Fruit fly (Drosophila melanogaster) whole organism, embryonic: ENCODE results near the gene hd.

ENCODE experiments used
- Atf3 ChIP-seq: fragments of 200-800 bp; sonication (Bioruptor generic); optimal IDR thresholded peaks from 3 replicates; lab custom pipeline; 2016; ENCODE audit warnings: missing biosample characterization, missing genetic modification characterization
- Awh ChIP-seq: fragments of 200-800 bp; sonication (Bioruptor generic); IDR thresholded peaks from 2 replicates; pipeline ENCODE4, ENCODE4 v1.3.6; 2022; ENCODE audit warnings: missing biosample characterization, missing genetic modification characterization
- CG10274 ChIP-seq: fragments of 200-800 bp; sonication (Bioruptor generic); optimal IDR thresholded peaks from 3 replicates; lab custom pipeline; 2017; ENCODE audit warnings: missing biosample characterization, mild to moderate bottlenecking, missing genetic modification characterization
- CG11560 ChIP-seq: fragments of 200-800 bp; sonication (Bioruptor generic); IDR thresholded peaks from 3 replicates; pipeline ENCODE4 v1.3.6; 2022; ENCODE audit warnings: missing biosample characterization, missing genetic modification characterization
- CG11723 ChIP-seq: fragments of 200-800 bp; sonication (Bioruptor generic); optimal IDR thresholded peaks from 2 replicates; lab custom pipeline; 2017; ENCODE audit warnings: missing biosample characterization, mild to moderate bottlenecking, missing genetic modification characterization
- CG12155 ChIP-seq: fragments of 200-800 bp; sonication (Bioruptor generic); optimal IDR thresholded peaks from 3 replicates; lab custom pipeline; 2016; ENCODE audit warnings: missing biosample characterization, missing genetic modification characterization
- CG12219 ChIP-seq: fragments of 200-800 bp; sonication (Bioruptor generic); optimal IDR thresholded peaks from 3 replicates; lab custom pipeline; 2018; ENCODE audit warnings: missing biosample characterization, mild to moderate bottlenecking, missing genetic modification characterization
- CG12236 ChIP-seq: fragments of 200-800 bp; sonication (Bioruptor generic); optimal IDR thresholded peaks from 2 replicates; lab custom pipeline; 2016; ENCODE audit warnings: missing biosample characterization, missing genetic modification characterization
- CG12659 ChIP-seq: fragments of 200-800 bp; sonication (Bioruptor generic); optimal IDR thresholded peaks from 3 replicates; lab custom pipeline; 2017; ENCODE audit warnings: mild to moderate bottlenecking, missing biosample characterization, missing genetic modification reagents, missing genetic modification characterization
- CG13287 ChIP-seq: fragments of 200-800 bp; sonication (Bioruptor generic); IDR thresholded peaks from 2 replicates; pipeline ENCODE4 v1.3.6; 2022; ENCODE audit warnings: missing biosample characterization, missing genetic modification characterization; ENCODE audit not compliant: partially characterized antibody
- CG14710 ChIP-seq: fragments of 200-800 bp; sonication (Bioruptor generic); optimal IDR thresholded peaks from 3 replicates; lab custom pipeline; 2019; ENCODE audit warnings: missing biosample characterization, mild to moderate bottlenecking, missing genetic modification characterization, moderate library complexity
- CG15011 ChIP-seq: fragments of 200-800 bp; sonication (Bioruptor generic); optimal IDR thresholded peaks from 3 replicates; lab custom pipeline; 2018; ENCODE audit warnings: missing biosample characterization, mild to moderate bottlenecking, missing genetic modification characterization
- CG1602 ChIP-seq: fragments of 200-800 bp; sonication (Bioruptor generic); optimal IDR thresholded peaks from 3 replicates; lab custom pipeline; 2016; ENCODE audit warnings: missing biosample characterization, missing genetic modification characterization
- CG17328 ChIP-seq: fragments of 200-800 bp; sonication (Bioruptor generic); IDR thresholded peaks from 2 replicates; pipeline ENCODE4 v1.3.6; 2022; ENCODE audit warnings: missing biosample characterization, missing genetic modification characterization
- CG1832 ChIP-seq: fragments of 200-800 bp; sonication (Bioruptor generic); optimal IDR thresholded peaks from 2 replicates; lab custom pipeline; 2017; ENCODE audit warnings: missing biosample characterization, mild to moderate bottlenecking, missing genetic modification characterization, inconsistent platforms
- CG2129 ChIP-seq: fragments of 200-800 bp; sonication (Bioruptor generic); IDR thresholded peaks from 2 replicates; pipeline ENCODE4 v1.3.6; 2022; ENCODE audit warnings: missing biosample characterization, missing genetic modification characterization; ENCODE audit not compliant: partially characterized antibody
- CG30403 ChIP-seq: fragments of 200-800 bp; sonication (Bioruptor generic); optimal IDR thresholded peaks from 3 replicates; lab custom pipeline; 2016; ENCODE audit warnings: missing biosample characterization, missing genetic modification characterization
- CG31224 ChIP-seq: fragments of 200-800 bp; sonication (Bioruptor generic); IDR thresholded peaks from 2 replicates; pipeline ENCODE4 v1.3.6; 2022; ENCODE audit warnings: missing biosample characterization, missing genetic modification characterization
- CG4617 ChIP-seq: fragments of 200-800 bp; sonication (Bioruptor generic); optimal IDR thresholded peaks from 3 replicates; lab custom pipeline; 2016; ENCODE audit warnings: missing biosample characterization, missing genetic modification characterization, borderline replicate concordance
- CG4707 ChIP-seq: fragments of 200-800 bp; sonication (Bioruptor generic); optimal IDR thresholded peaks from 2 replicates; lab custom pipeline; 2018; ENCODE audit warnings: missing biosample characterization, mild to moderate bottlenecking, missing genetic modification characterization, moderate library complexity
- CG6791 ChIP-seq: fragments of 200-800 bp; sonication (Bioruptor generic); IDR thresholded peaks from 3 replicates; pipeline ENCODE4 v1.3.6; 2022; ENCODE audit warnings: missing biosample characterization, missing genetic modification characterization; ENCODE audit not compliant: partially characterized antibody
- CG7963 ChIP-seq: fragments of 200-800 bp; sonication (Bioruptor generic); IDR thresholded peaks from 3 replicates; pipeline ENCODE4 v1.3.6; 2022; ENCODE audit warnings: missing biosample characterization, missing genetic modification characterization; ENCODE audit not compliant: partially characterized antibody
- CTCF ChIP-seq: fragments of 200-800 bp; sonication (Bioruptor generic); optimal IDR thresholded peaks from 2 replicates; lab custom pipeline; 2017; ENCODE audit warnings: missing biosample characterization, mild to moderate bottlenecking, missing genetic modification characterization, moderate library complexity
- Dll ChIP-seq: fragments of 200-800 bp; sonication (Bioruptor generic); IDR thresholded peaks from 4 replicates; pipeline ENCODE4 v1.3.6; 2022; ENCODE audit warnings: missing biosample characterization, missing genetic modification characterization; ENCODE audit not compliant: partially characterized antibody
- H15 ChIP-seq: fragments of 200-800 bp; sonication (Bioruptor generic); IDR thresholded peaks from 3 replicates; pipeline ENCODE4 v1.3.6; 2022; ENCODE audit warnings: missing biosample characterization, missing genetic modification characterization
- Hand ChIP-seq: fragments of 200-800 bp; sonication (Bioruptor generic); optimal IDR thresholded peaks from 2 replicates; lab custom pipeline; 2017; ENCODE audit warnings: mild to moderate bottlenecking, missing biosample characterization, missing genetic modification reagents, missing genetic modification characterization
- Kr ChIP-seq: fragments of 200-800 bp; sonication (Bioruptor generic); optimal IDR thresholded peaks from 2 replicates; lab custom pipeline; 2017; ENCODE audit warnings: missing biosample characterization, mild to moderate bottlenecking, missing genetic modification characterization
- Lhr ChIP-seq: fragments of 200-800 bp; sonication (Bioruptor generic); optimal IDR thresholded peaks from 3 replicates; lab custom pipeline; 2017; ENCODE audit warnings: mild to moderate bottlenecking, missing biosample characterization, missing genetic modification reagents, missing genetic modification characterization
- MBD-R2 ChIP-seq: fragments of 200-800 bp; sonication (Bioruptor generic); IDR thresholded peaks from 2 replicates; pipeline ENCODE4 v1.3.6; 2022; ENCODE audit warnings: missing biosample characterization, missing genetic modification characterization
- Oaz ChIP-seq: fragments of 200-800 bp; sonication (Bioruptor generic); IDR thresholded peaks from 2 replicates; pipeline ENCODE4 v1.3.6; 2022; ENCODE audit warnings: missing biosample characterization, missing genetic modification characterization
- Opbp ChIP-seq: fragments of 200-800 bp; sonication (Bioruptor generic); IDR thresholded peaks from 3 replicates; pipeline ENCODE4 v1.3.6; 2022; ENCODE audit warnings: missing biosample characterization, missing genetic modification characterization; ENCODE audit not compliant: partially characterized antibody
- YL-1 ChIP-seq: fragments of 200-800 bp; sonication (Bioruptor generic); optimal IDR thresholded peaks from 3 replicates; lab custom pipeline; 2017; ENCODE audit warnings: missing biosample characterization, mild to moderate bottlenecking, missing genetic modification characterization
- bbx ChIP-seq: fragments of 200-800 bp; sonication (Bioruptor generic); IDR thresholded peaks from 2 replicates; pipeline ENCODE4 v1.3.6; 2022; ENCODE audit warnings: missing biosample characterization, missing genetic modification characterization; ENCODE audit not compliant: partially characterized antibody
- eve ChIP-seq, 2 experiments: fragments of >200 bp; optimal IDR thresholded peaks; 2 replicates each; lab custom pipeline; 2017; ENCODE audit warnings: missing biosample characterization in 2 of 2, missing genetic modification characterization in 2 of 2
- gfzf ChIP-seq: fragments of 200-800 bp; sonication (Bioruptor generic); optimal IDR thresholded peaks from 2 replicates; lab custom pipeline; 2016; ENCODE audit warnings: missing biosample characterization, mild to moderate bottlenecking, missing genetic modification characterization, moderate library complexity
- grn ChIP-seq: fragments of 200-800 bp; sonication (Bioruptor generic); optimal IDR thresholded peaks from 3 replicates; lab custom pipeline; 2017; ENCODE audit warnings: missing biosample characterization, missing genetic modification characterization
- gt ChIP-seq: fragments of 200-800 bp; sonication (Bioruptor generic); IDR thresholded peaks from 2 replicates; pipeline ENCODE4 v1.3.6; 2022; ENCODE audit warnings: missing biosample characterization, missing genetic modification characterization
- hbn ChIP-seq: fragments of 200-800 bp; sonication (Bioruptor generic); IDR thresholded peaks from 2 replicates; pipeline ENCODE4 v1.3.6; 2022; ENCODE audit warnings: missing biosample characterization, missing genetic modification characterization; ENCODE audit not compliant: partially characterized antibody
- jumu ChIP-seq: fragments of 200-800 bp; sonication (Bioruptor generic); optimal IDR thresholded peaks from 3 replicates; lab custom pipeline; 2016; ENCODE audit warnings: missing biosample characterization, missing genetic modification characterization
- kah ChIP-seq: fragments of 200-800 bp; sonication (Bioruptor generic); optimal IDR thresholded peaks from 2 replicates; lab custom pipeline; 2018; ENCODE audit warnings: missing biosample characterization, mild to moderate bottlenecking, missing genetic modification characterization
- lmd ChIP-seq: fragments of 200-800 bp; sonication (Bioruptor generic); IDR thresholded peaks from 2 replicates; pipeline ENCODE4 v1.3.6; 2022; ENCODE audit warnings: missing biosample characterization, missing genetic modification characterization
- nerfin-2 ChIP-seq: fragments of 200-800 bp; sonication (Bioruptor generic); IDR thresholded peaks from 2 replicates; pipeline ENCODE4 v1.3.6; 2022; ENCODE audit warnings: missing biosample characterization, missing genetic modification characterization; ENCODE audit not compliant: partially characterized antibody
- pfk ChIP-seq: fragments of 200-800 bp; sonication (Bioruptor generic); optimal IDR thresholded peaks from 2 replicates; lab custom pipeline; 2018; ENCODE audit warnings: missing biosample characterization, mild to moderate bottlenecking, missing genetic modification characterization, moderate library complexity
- phol ChIP-seq: fragments of 200-800 bp; sonication (Bioruptor generic); optimal IDR thresholded peaks from 3 replicates; lab custom pipeline; 2018; ENCODE audit warnings: missing biosample characterization, mild to moderate bottlenecking, missing genetic modification characterization, moderate library complexity
- pum ChIP-seq: fragments of 200-800 bp; sonication (Bioruptor generic); optimal IDR thresholded peaks from 2 replicates; lab custom pipeline; 2016; ENCODE audit warnings: missing biosample characterization, missing genetic modification characterization
- pzg ChIP-seq: fragments of 200-800 bp; sonication (Bioruptor generic); optimal IDR thresholded peaks from 3 replicates; lab custom pipeline; 2018; ENCODE audit warnings: missing biosample characterization, mild to moderate bottlenecking, missing genetic modification characterization, moderate library complexity
- shn ChIP-seq: fragments of 200-800 bp; sonication (Bioruptor generic); optimal IDR thresholded peaks from 3 replicates; lab custom pipeline; 2016; ENCODE audit warnings: missing biosample characterization, missing genetic modification characterization
- sob ChIP-seq: fragments of 200-800 bp; sonication (Bioruptor generic); IDR thresholded peaks from 2 replicates; pipeline ENCODE4 v1.3.6; 2022; ENCODE audit warnings: missing biosample characterization, missing genetic modification characterization
- stwl ChIP-seq: fragments of 200-800 bp; sonication (Bioruptor generic); optimal IDR thresholded peaks from 3 replicates; lab custom pipeline; 2018; ENCODE audit warnings: missing biosample characterization, mild to moderate bottlenecking, missing genetic modification characterization, moderate library complexity
- unc-4 ChIP-seq: fragments of 200-800 bp; sonication (Bioruptor generic); IDR thresholded peaks from 2 replicates; pipeline ENCODE4 v1.3.6; 2022; ENCODE audit warnings: missing biosample characterization, missing genetic modification characterization; ENCODE audit not compliant: partially characterized antibody

The hd gene

dm6 chr3R:5374720-5375119, at the start of gene hd, which contains the start of gene CG14667:
Gene hd (minus strand): TSS chr3R:5374962.
Gene CG14667 (plus strand): TSS chr3R:5375022.
- TF ChIP-seq CG10274 (GFP tag; lab: Kevin White, UChicago): no peak
- TF ChIP-seq Lhr (GFP tag; lab: Kevin White, UChicago): peak; percentile 5
- TF ChIP-seq CG12236 (GFP tag; lab: Kevin White, UChicago): no peak
- no peak for TF ChIP-seq gt
- no peak for TF ChIP-seq pum (GFP tag; lab: Kevin White, UChicago)
- peak; percentile 58 for TF ChIP-seq stwl (tag; lab: Kevin White, UChicago)
- TF ChIP-seq unc-4 (GFP tag; lab: Robert Waterston, UW): peak; percentile 62; the same call in 1 of the 2 replicates
- TF ChIP-seq CG2129 (GFP tag; lab: Robert Waterston, UW): peak; percentile 24; the same call in 1 of the 2 replicates
- no peak for TF ChIP-seq lmd (GFP tag; lab: Robert Waterston, UW)
- peak; percentile 67 for TF ChIP-seq CG13287 (GFP tag; lab: Robert Waterston, UW)
- no peak for TF ChIP-seq CG15011 (GFP tag; lab: Kevin White, UChicago)
- TF ChIP-seq pzg (GFP tag; lab: Kevin White, UChicago): peak; percentile 47
- no peak for TF ChIP-seq CG17328 (GFP tag; lab: Robert Waterston, UW)
- peak; percentile 13 for TF ChIP-seq CG4617 (GFP tag; lab: Kevin White, UChicago)
- TF ChIP-seq nerfin-2 (GFP tag; lab: Robert Waterston, UW): peak; percentile 42; the same call in 1 of the 2 replicates
- TF ChIP-seq phol (tag; lab: Kevin White, UChicago): peak; percentile 21
- peak; percentile 47; the same call in 1 of the 2 replicates for TF ChIP-seq hbn (GFP tag; lab: Robert Waterston, UW)
- peak; percentile 17 for TF ChIP-seq CG12155 (GFP tag; lab: Kevin White, UChicago)
- TF ChIP-seq Atf3 (GFP tag; lab: Kevin White, UChicago): no peak
- no peak for TF ChIP-seq CG4707 (GFP tag; lab: Kevin White, UChicago)
- TF ChIP-seq CG12219 (GFP tag; lab: Kevin White, UChicago): no peak
- no peak for TF ChIP-seq Hand (GFP tag; lab: Kevin White, UChicago)
- TF ChIP-seq CG11723 (GFP tag; lab: Kevin White, UChicago): no peak
- TF ChIP-seq eve (GFP tag; optimal IDR thresholded peaks at IDR 0.05; lab: Kevin White, UChicago): no peak
- no peak for TF ChIP-seq CG31224 (GFP tag; lab: Robert Waterston, UW)
- TF ChIP-seq Kr: no peak
- TF ChIP-seq CG1832 (GFP tag; lab: Kevin White, UChicago): no peak
- TF ChIP-seq sob: no peak
- TF ChIP-seq kah: no peak
- no peak for TF ChIP-seq grn
- TF ChIP-seq bbx (GFP tag; lab: Robert Waterston, UW): peak; percentile 26; the same call in 1 of the 2 replicates
- no peak for TF ChIP-seq jumu (GFP tag; lab: Kevin White, UChicago)
- no peak for TF ChIP-seq Oaz
- 0 out of 3 replicates have a peak, but pooled peaks have one; percentile 45 for TF ChIP-seq CG6791
- peak; percentile 68 for TF ChIP-seq gfzf (GFP tag; lab: Kevin White, UChicago)
- TF ChIP-seq MBD-R2 (GFP tag; lab: Robert Waterston, UW): peak; percentile 53
- peak; percentile 49; the same call in 2 of the 3 replicates for TF ChIP-seq CG7963 (GFP tag; lab: Robert Waterston, UW)
- TF ChIP-seq YL-1 (GFP tag; lab: Kevin White, UChicago): peak; percentile 71
- peak; percentile 55; the same call in 1 of the 3 replicates for TF ChIP-seq CG11560 (tag; lab: Robert Waterston, UW)
- TF ChIP-seq CG12659 (GFP tag; lab: Kevin White, UChicago): peak; percentile 43
- peak; percentile 6 for TF ChIP-seq CG30403 (GFP tag; lab: Kevin White, UChicago)
- no peak for TF ChIP-seq H15
- TF ChIP-seq CG14710 (tag; lab: Kevin White, UChicago): peak; percentile 46
- TF ChIP-seq Opbp: 0 out of 3 replicates have a peak, but pooled peaks have one; percentile 4
- TF ChIP-seq pfk: no peak
- TF ChIP-seq CG1602 (GFP tag; lab: Kevin White, UChicago): no peak
- TF ChIP-seq CTCF (GFP tag; lab: Kevin White, UChicago): no peak
- TF ChIP-seq Dll (GFP tag; lab: Robert Waterston, UW): peak; percentile 71
- TF ChIP-seq shn (GFP tag; lab: Kevin White, UChicago): no peak
- TF ChIP-seq Awh (GFP tag; lab: Robert Waterston, UW): 0 out of 2 replicates have a peak, but pooled peaks have one; percentile 7
